Fruit fly (Drosophila melanogaster): ENCODE data around the gene kin17.

Gene kin17

DNA sequence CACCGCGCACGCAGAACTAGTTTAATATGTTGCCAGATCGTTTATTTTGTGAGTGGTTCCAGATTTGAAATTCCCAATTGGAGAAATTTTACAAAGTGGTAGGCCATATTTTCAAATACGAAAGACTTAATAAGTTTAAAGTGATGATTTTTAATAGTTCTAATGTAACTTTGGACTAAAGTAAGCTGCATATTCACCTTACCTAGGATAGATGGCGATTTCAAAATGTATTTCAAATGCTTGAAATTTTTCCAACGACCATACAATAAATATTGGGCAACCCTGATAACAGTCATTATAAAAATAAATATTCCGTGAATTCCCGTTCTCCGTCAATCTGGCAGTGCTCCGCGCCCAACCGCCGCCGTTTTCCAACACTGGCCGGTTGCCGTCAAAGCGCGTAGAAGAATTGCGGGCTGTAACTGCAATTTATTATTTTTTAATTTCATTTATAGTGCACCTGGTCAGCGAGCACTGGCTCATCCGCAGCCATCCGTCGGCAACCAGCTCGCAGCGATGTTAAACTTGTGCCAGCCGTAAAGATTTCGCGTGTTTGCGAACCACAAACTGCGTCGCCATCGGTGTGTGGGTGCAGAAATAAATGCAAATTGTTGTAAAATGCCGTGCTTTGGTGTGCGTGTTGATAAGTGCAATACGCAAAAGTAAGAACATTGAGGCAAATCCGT lies 19.4 kb downstream of the kin17 start, which contains the start of the genes Ide and RhoBTB:
Ide (minus strand) TSS at position 19 of the 686 bp plus-strand sequence.
RhoBTB (plus strand) TSS at position 365 of the 686 bp plus-strand sequence.
- TF ChIP-seq Myc (optimal IDR thresholded peaks at IDR 0.05): no peak
- no peak for TF ChIP-seq Sin3A (optimal IDR thresholded peaks at IDR 0.05)
- TF ChIP-seq ttk (optimal IDR thresholded peaks at IDR 0.05): no peak
- no peak for TF ChIP-seq h (optimal IDR thresholded peaks at IDR 0.05)
- TF ChIP-seq insv (optimal IDR thresholded peaks at IDR 0.05): no peak
- no peak for TF ChIP-seq psq (optimal IDR thresholded peaks at IDR 0.05)

DNA sequence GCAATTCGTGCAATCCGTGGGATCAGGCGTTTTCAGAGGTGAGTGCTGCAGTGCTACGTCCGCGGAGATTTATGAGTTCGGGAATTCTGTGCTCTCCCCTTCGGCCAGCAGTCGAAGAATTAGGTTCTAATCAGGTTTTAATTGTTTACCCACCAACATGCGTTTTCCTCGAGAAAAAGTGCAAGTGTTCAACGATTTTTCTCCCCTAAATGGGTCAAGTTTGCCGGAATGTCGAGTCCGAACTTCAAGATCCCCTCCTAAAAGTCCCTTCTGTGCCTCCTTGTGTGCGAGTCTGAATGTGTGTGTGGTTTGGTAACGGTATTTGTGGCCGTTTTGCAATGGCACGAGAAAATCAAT lies 19.9 kb downstream of the kin17 start:
- no peak for TF ChIP-seq psq (optimal IDR thresholded peaks at IDR 0.05)

DNA sequence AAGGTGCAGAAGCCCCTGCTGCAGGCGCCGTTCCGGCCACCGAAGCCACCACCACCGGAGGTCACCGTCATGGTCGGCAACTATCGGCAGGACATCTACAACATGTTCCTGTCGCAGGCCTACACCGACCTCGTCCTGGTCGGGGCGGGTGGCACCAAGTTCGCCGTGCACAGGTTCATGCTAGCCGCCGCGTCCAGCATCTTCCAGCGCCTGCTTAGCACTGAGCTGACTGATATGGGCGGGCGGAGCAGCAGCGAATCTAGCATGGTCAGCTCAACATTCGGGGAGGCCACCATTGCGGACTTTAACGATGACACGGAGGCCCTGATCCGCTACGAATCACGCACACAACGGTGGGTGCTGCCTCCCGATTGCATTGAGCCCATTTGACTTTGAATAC lies 22.9 kb downstream of the kin17 start:
- TF ChIP-seq h (optimal IDR thresholded peaks at IDR 0.05) (no peak), psq (optimal IDR thresholded peaks at IDR 0.05) (no peak), Myc (optimal IDR thresholded peaks at IDR 0.05) (no peak), Sin3A (optimal IDR thresholded peaks at IDR 0.05) (no peak), ttk (optimal IDR thresholded peaks at IDR 0.05) (no peak), insv (optimal IDR thresholded peaks at IDR 0.05) (no peak)

dm6 chr3L:20384086-20384810 lies 27.6 kb downstream of the kin17 start, which contains the start of the genes CG5498 and fbl:
Gene CG5498, minus strand, starts transcription at chr3L:20384109.
Gene fbl, plus strand, starts transcription at chr3L:20384429.
- TF ChIP-seq psq (optimal IDR thresholded peaks at IDR 0.05) (no peak), ttk (optimal IDR thresholded peaks at IDR 0.05) (no peak), Sin3A (optimal IDR thresholded peaks at IDR 0.05) (no peak), Myc (optimal IDR thresholded peaks at IDR 0.05) (no peak), insv (optimal IDR thresholded peaks at IDR 0.05) (no peak), h (optimal IDR thresholded peaks at IDR 0.05) (no peak)

DNA sequence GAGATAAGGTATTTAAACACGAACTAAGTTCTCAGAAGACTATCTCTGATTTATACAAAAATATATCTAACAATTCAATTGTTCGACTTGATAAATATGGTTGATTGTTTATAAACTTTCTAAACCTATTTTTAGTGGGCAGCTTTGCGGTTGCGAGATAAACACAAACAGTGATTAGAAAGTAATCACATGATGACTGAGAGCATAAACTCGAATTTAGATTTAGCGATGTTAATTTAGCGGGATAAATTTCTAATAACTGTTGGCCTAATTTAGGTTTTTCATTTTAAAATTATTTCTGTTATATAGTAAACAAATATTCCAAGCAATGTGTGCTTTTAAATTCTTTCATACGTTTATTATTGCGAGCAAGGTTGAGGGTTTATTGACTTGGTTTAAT lies 28.4 kb downstream of the kin17 start:
- TF ChIP-seq Sin3A (optimal IDR thresholded peaks at IDR 0.05): no peak
- no peak for TF ChIP-seq ttk (optimal IDR thresholded peaks at IDR 0.05)
- TF ChIP-seq Myc (optimal IDR thresholded peaks at IDR 0.05): no peak
- TF ChIP-seq psq (optimal IDR thresholded peaks at IDR 0.05): no peak
- no peak for TF ChIP-seq h (optimal IDR thresholded peaks at IDR 0.05)
- no peak for TF ChIP-seq insv (optimal IDR thresholded peaks at IDR 0.05)

dm6 chr3L:20385408-20385807 lies 28.8 kb downstream of the kin17 start:
- TF ChIP-seq h (optimal IDR thresholded peaks at IDR 0.05) (no peak), psq (optimal IDR thresholded peaks at IDR 0.05) (no peak), Myc (optimal IDR thresholded peaks at IDR 0.05) (no peak), ttk (optimal IDR thresholded peaks at IDR 0.05) (no peak), insv (optimal IDR thresholded peaks at IDR 0.05) (no peak), Sin3A (optimal IDR thresholded peaks at IDR 0.05) (no peak)

- TF ChIP-seq Sin3A (optimal IDR thresholded peaks at IDR 0.05) (no peak), insv (optimal IDR thresholded peaks at IDR 0.05) (no peak), ttk (optimal IDR thresholded peaks at IDR 0.05) (no peak), Myc (optimal IDR thresholded peaks at IDR 0.05) (no peak), psq (optimal IDR thresholded peaks at IDR 0.05) (no peak), h (optimal IDR thresholded peaks at IDR 0.05) (no peak)
Measured at dm6 chr3L:20385969-20386370, 29.4 kb downstream of the kin17 start.

DNA sequence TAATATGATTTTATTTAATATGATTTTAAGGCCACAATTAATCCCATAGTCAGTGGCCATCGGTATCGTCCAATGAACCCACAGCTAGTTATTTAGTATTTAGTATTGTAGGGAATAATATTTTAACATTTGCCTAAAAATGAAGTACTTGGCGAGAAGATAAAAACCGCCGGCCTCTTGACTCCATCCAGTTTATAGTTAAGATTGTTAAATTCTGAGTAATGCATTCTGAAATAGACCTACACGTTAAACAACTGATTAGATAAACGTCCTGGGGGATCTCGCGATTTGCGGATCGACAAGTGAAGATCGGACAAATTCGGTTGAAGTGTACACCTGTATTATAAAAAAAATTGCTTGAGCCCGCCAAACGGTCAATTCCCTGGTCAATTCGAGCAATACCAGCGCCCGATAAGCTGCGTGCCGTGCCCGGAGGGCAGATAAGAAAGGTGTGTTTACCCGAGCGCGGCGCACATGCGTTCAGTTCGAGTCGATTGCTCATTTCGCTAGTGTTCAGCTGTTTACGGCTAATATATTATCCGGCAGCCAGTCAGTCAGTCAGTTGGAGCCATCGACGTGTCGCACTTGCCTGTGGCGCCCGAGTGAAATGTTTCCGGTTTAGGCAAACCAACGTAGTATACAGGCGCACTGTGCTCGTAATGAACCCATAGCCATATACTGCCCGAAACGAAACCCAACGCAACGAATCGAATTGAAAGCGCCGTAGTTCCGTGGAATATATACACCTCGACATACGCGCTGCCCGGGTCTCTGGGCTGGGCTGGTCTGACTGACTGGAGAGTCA lies 30.6 kb downstream of the kin17 start:
- TF ChIP-seq h (optimal IDR thresholded peaks at IDR 0.05) (no peak), insv (optimal IDR thresholded peaks at IDR 0.05) (no peak), Myc (optimal IDR thresholded peaks at IDR 0.05) (no peak)

dm6 chr3L:20387843-20388163 lies 31.2 kb downstream of the kin17 start:
- TF ChIP-seq psq (optimal IDR thresholded peaks at IDR 0.05): no peak
- TF ChIP-seq h (optimal IDR thresholded peaks at IDR 0.05): no peak
- no peak for TF ChIP-seq Myc (optimal IDR thresholded peaks at IDR 0.05)
- no peak for TF ChIP-seq ttk (optimal IDR thresholded peaks at IDR 0.05)
- TF ChIP-seq insv (optimal IDR thresholded peaks at IDR 0.05): no peak
- TF ChIP-seq Sin3A (optimal IDR thresholded peaks at IDR 0.05): no peak

dm6 chr3L:20388983-20389382 lies 32.4 kb downstream of the kin17 start:
- TF ChIP-seq Myc (optimal IDR thresholded peaks at IDR 0.05) (no peak), h (optimal IDR thresholded peaks at IDR 0.05) (no peak), insv (optimal IDR thresholded peaks at IDR 0.05) (no peak)

DNA sequence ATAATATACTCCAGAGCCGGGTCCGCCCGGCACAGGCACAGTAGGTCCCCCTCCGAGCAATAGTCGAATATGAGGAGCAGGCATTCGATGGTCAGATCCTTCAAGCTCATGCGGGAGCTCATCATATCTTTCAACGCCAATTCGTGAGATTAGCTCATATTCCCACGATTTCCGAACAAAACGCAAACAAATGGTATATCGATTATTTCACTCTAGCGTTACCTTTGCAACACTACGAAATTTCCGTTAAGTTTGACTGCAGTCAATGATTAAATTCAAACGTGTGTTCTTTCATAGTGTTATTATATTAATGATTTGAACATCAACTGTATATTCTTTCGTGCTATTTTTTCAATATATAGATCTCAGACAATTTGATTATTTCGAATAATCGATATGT lies 36.8 kb downstream of the kin17 start, which contains the start of gene CG33969:
CG33969 (minus strand) TSS at position 197 of the 400 bp plus-strand sequence.
- no peak for TF ChIP-seq h (optimal IDR thresholded peaks at IDR 0.05)
- no peak for TF ChIP-seq insv (optimal IDR thresholded peaks at IDR 0.05)
- TF ChIP-seq Myc (optimal IDR thresholded peaks at IDR 0.05): no peak
- no peak for TF ChIP-seq Sin3A (optimal IDR thresholded peaks at IDR 0.05)
- TF ChIP-seq psq (optimal IDR thresholded peaks at IDR 0.05): no peak
- TF ChIP-seq ttk (optimal IDR thresholded peaks at IDR 0.05): no peak

DNA sequence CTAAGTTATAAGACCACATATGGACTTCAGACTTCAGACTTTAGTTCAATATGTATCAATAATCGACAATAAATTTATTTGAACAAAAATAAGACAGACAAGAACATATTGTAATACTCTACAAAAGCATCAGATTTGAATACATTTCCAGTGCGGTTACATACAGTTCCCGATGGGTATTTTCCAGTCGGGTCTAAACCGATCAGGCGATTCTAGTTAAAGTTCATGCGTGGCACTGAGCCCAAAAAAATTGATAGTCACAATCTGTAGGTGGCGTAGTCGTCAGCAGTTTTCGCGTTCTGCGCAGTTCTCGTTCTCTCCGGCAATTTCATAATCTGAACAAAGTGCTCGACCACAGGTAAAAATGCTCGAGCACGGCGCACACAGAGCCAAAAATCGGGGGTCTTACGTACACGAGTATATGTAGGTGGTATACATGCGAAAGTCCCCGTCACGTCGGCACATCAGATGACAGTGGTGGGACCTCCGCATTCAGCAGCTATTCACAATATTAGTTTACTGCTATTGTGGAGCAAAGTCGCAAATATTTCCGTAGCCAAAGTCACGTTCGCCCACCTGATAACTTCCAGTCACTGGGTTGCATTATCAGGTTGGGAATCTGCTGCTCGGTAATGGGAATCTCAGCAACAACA lies 38.8 kb downstream of the kin17 start:
- no peak for TF ChIP-seq insv (optimal IDR thresholded peaks at IDR 0.05)
- no peak for TF ChIP-seq ttk (optimal IDR thresholded peaks at IDR 0.05)
- no peak for TF ChIP-seq Sin3A (optimal IDR thresholded peaks at IDR 0.05)
